Worm (Caenorhabditis elegans) whole organism, late embryonic: ENCODE results near the gene T14G12.6.

Source experiments
- Y22D7AL.16 ChIP-seq: sonication (generic microtip); optimal IDR thresholded peaks from 2 replicates; lab custom pipeline; 2016; ENCODE audit warnings: missing genetic modification characterization, missing compliant biosample characterization
- ceh-30 ChIP-seq: fragments of 150-350 bp; optimal IDR thresholded peaks from 2 replicates; lab custom pipeline; 2014; ENCODE audit warnings: missing biosample characterization, missing genetic modification characterization
- ceh-9 ChIP-seq: sonication (generic microtip); optimal IDR thresholded peaks from 2 replicates; lab custom pipeline; 2016; ENCODE audit warnings: mild to moderate bottlenecking, missing genetic modification characterization, inconsistent platforms, missing compliant biosample characterization
- ets-4 ChIP-seq: sonication (generic microtip); optimal IDR thresholded peaks from 2 replicates; lab custom pipeline; 2016; ENCODE audit warnings: missing genetic modification characterization, missing compliant biosample characterization
- nfya-1 ChIP-seq: sonication (generic microtip); optimal IDR thresholded peaks from 2 replicates; lab custom pipeline; 2017; ENCODE audit warnings: missing genetic modification characterization, mild to moderate bottlenecking, missing compliant biosample characterization, antibody characterized with exemption, moderate library complexity
- pha-4 ChIP-seq: fragments of 150-350 bp; optimal IDR thresholded peaks from 2 replicates; lab custom pipeline; 2018; ENCODE audit warnings: missing biosample characterization, missing genetic modification reagents, missing genetic modification characterization
- unc-42 ChIP-seq: sonication (generic microtip); optimal IDR thresholded peaks from 2 replicates; lab custom pipeline; 2016; ENCODE audit warnings: missing genotype, missing genetic modification characterization, missing compliant biosample characterization

ce11 chrX:3795642-3796041 lies 36.4 kb upstream of the T14G12.6 start, which contains the start of gene F35A5.5:
- TF ChIP-seq ceh-30 (tag; lab: Kevin White, UChicago) (no peak), unc-42 (tag; lab: Kevin White, UChicago) (no peak), Y22D7AL.16 (tag; lab: Kevin White, UChicago) (no peak), pha-4 (tag; lab: Kevin White, UChicago) (no peak), nfya-1 (no peak), ceh-9 (tag; lab: Kevin White, UChicago) (no peak), ets-4 (tag; lab: Kevin White, UChicago) (no peak)
